Worm (Caenorhabditis elegans) whole organism, late embryonic: ENCODE measurements around the gene R09H3.3.
"Not testable (repeated sequence)": the region's sequence is repeated elsewhere in the genome, so short reads cannot be mapped to it uniquely, and the experiment has no call there.

Experiments
- K09A11.1 ChIP-seq: sonication (generic microtip); optimal IDR thresholded peaks from 2 replicates; lab custom pipeline; 2017; ENCODE audit warnings: antibody characterized with exemption, mild to moderate bottlenecking, missing genetic modification characterization, missing compliant biosample characterization; ENCODE audit not compliant: insufficient read depth
- ceh-22 ChIP-seq: sonication (generic microtip); optimal IDR thresholded peaks from 2 replicates; lab custom pipeline; 2017; ENCODE audit warnings: missing biosample characterization, missing genetic modification characterization
- ceh-45 ChIP-seq: fragments of 200-800 bp; sonication (Bioruptor generic); IDR thresholded peaks from 2 replicates; pipeline ENCODE4 v1.3.6; 2022; ENCODE audit warnings: missing genetic modification reagents, missing genetic modification characterization, missing compliant biosample characterization
- ets-4 ChIP-seq: sonication (generic microtip); optimal IDR thresholded peaks from 2 replicates; lab custom pipeline; 2016; ENCODE audit warnings: missing genetic modification characterization, missing compliant biosample characterization
- lin-11 ChIP-seq: fragments of 200-800 bp; sonication (Bioruptor generic); optimal IDR thresholded peaks from 2 replicates; lab custom pipeline; 2018; ENCODE audit warnings: mild to moderate bottlenecking, missing genetic modification characterization, missing compliant biosample characterization
- madf-2 ChIP-seq: sonication (generic microtip); optimal IDR thresholded peaks from 2 replicates; lab custom pipeline; 2017; ENCODE audit warnings: missing genetic modification characterization, missing compliant biosample characterization
- nfya-1 ChIP-seq: sonication (generic microtip); optimal IDR thresholded peaks from 2 replicates; lab custom pipeline; 2017; ENCODE audit warnings: missing genetic modification characterization, mild to moderate bottlenecking, missing compliant biosample characterization, antibody characterized with exemption, moderate library complexity
- nhr-11 ChIP-seq: fragments of 150-350 bp; optimal IDR thresholded peaks from 2 replicates; lab custom pipeline; 2014; ENCODE audit warnings: missing biosample characterization, missing genetic modification characterization
- pax-1 ChIP-seq: fragments of 150-350 bp; optimal IDR thresholded peaks from 2 replicates; lab custom pipeline; 2014; ENCODE audit warnings: missing biosample characterization, missing genetic modification characterization
- pqm-1 ChIP-seq: sonication (generic microtip); optimal IDR thresholded peaks from 2 replicates; lab custom pipeline; 2016; ENCODE audit warnings: missing genetic modification characterization, missing compliant biosample characterization
- rnt-1 ChIP-seq: sonication (generic microtip); optimal IDR thresholded peaks from 2 replicates; lab custom pipeline; 2016; ENCODE audit warnings: missing genetic modification characterization, missing compliant biosample characterization
- sox-2 ChIP-seq: fragments of 200-800 bp; sonication (Bioruptor generic); IDR thresholded peaks from 2 replicates; pipeline ENCODE4 v1.3.6; 2022; ENCODE audit warnings: missing genetic modification reagents, missing genetic modification characterization, missing compliant biosample characterization

ce11 chrX:1687079-1687478 is 18.4 kb upstream of the R09H3.3 start, which contains the start of gene C36C9.11:
- not testable (repeated sequence) for TF ChIP-seq nfya-1 (tag; lab: Kevin White, UChicago); ceh-22 (tag; lab: Kevin White, UChicago); ceh-45; lin-11 (tag; lab: Kevin White, UChicago); madf-2; K09A11.1 (tag; lab: Kevin White, UChicago); sox-2; ets-4 (tag; lab: Kevin White, UChicago); pqm-1 (tag; lab: Kevin White, UChicago); nhr-11; pax-1; rnt-1 (tag; lab: Kevin White, UChicago)
